Fruit fly (Drosophila melanogaster) Kc167 (cell line): ENCODE data around the gene Pglym78.

Experiments used
- Sin3A ChIP-seq: fragments of >200 bp; optimal IDR thresholded peaks from 2 replicates; lab custom pipeline; 2018; ENCODE audit warnings: missing external identifiers
- h ChIP-seq: fragments of >200 bp; optimal IDR thresholded peaks from 3 replicates; lab custom pipeline; 2018; ENCODE audit warnings: missing external identifiers
- psq ChIP-seq: fragments of >200 bp; optimal IDR thresholded peaks from 2 replicates; lab custom pipeline; 2017; ENCODE audit warnings: missing external identifiers
- ttk ChIP-seq: sonication (Bioruptor generic); optimal IDR thresholded peaks from 2 replicates; lab custom pipeline; 2017; ENCODE audit warnings: missing external identifiers

DNA sequence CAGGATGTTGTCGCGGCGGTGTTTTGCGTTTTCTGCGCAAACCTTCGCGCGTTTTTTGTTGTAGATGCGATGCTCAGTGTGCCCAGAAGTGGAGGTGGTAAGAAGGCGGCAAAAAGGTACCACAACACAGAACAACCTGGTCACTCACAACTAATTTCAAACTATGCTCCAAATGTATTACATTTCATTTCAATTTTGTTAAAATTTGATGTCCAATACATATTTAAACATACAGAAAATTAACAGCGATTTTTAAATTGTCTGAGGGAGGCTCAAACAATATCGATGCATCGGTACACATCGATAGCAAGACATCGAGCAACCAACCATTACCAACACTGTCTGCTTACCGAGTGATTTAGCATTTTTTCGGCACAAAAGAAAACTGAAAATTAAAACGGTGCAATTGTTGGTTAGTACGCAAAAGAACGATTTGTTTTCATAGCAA lies 5.2 kb downstream of the Pglym78 start, which contains the start of the genes Slbp and Rpn2:
- TF ChIP-seq psq (lab: Kevin White, UChicago) (no peak), ttk (lab: Kevin White, UChicago) (no peak), Sin3A (lab: Kevin White, UChicago) (no peak), h (lab: Kevin White, UChicago) (no peak)
